Fruit fly (Drosophila melanogaster): Measurements from ENCODE around the gene Jasper.

The Jasper gene

dm6 chr3R:30058057-30058868 lies 5.9 kb downstream of the Jasper start, which contains the start of gene sima (continued):
- TF ChIP-seq slou (GFP tag; optimal IDR thresholded peaks at IDR 0.05) (no peak), Antp (GFP tag; optimal IDR thresholded peaks at IDR 0.05) (no peak), CG4328 (GFP tag; optimal IDR thresholded peaks at IDR 0.05) (no peak), ase (GFP tag; IDR thresholded peaks at IDR 0.05) (no peak), NC2α (GFP tag; optimal IDR thresholded peaks at IDR 0.05) (no peak), zen2 (GFP tag; IDR thresholded peaks at IDR 0.05; ENCODE audit: partially characterized antibody) (no peak), CG17361 (GFP tag; IDR thresholded peaks at IDR 0.05) (peak; percentile 24; the same call in 1 of the 3 replicates), gcm (GFP tag; optimal IDR thresholded peaks at IDR 0.05) (no peak), zf30C (GFP tag; optimal IDR thresholded peaks at IDR 0.05) (no peak), pros (GFP tag; optimal IDR thresholded peaks at IDR 0.05) (no peak), lmd (GFP tag; IDR thresholded peaks at IDR 0.05) (peak; percentile 31; the same call in 1 of the 2 replicates), ken (GFP tag; IDR thresholded peaks at IDR 0.05) (no peak), CG8281 (tag; optimal IDR thresholded peaks at IDR 0.05) (no peak), CG15696 (tag; optimal IDR thresholded peaks at IDR 0.05) (no peak), CG5245 (GFP tag; optimal IDR thresholded peaks at IDR 0.05) (no peak), fd3F (GFP tag; optimal IDR thresholded peaks at IDR 0.05) (no peak), CG15601 (tag; optimal IDR thresholded peaks at IDR 0.05) (peak; percentile 40), ap (GFP tag; IDR thresholded peaks at IDR 0.05) (no peak), sima (GFP tag; optimal IDR thresholded peaks at IDR 0.05) (no peak), CG1603 (tag; optimal IDR thresholded peaks at IDR 0.05) (peak; percentile 71), dimm (GFP tag; IDR thresholded peaks at IDR 0.05) (no peak), CG8944 (GFP tag; optimal IDR thresholded peaks at IDR 0.05) (peak; percentile 4), ERR (GFP tag; optimal IDR thresholded peaks at IDR 0.05) (peak; percentile 34), Opbp (GFP tag; IDR thresholded peaks at IDR 0.05; ENCODE audit: partially characterized antibody) (no peak), CG7271 (tag; optimal IDR thresholded peaks at IDR 0.05) (peak; percentile 14), sc (optimal IDR thresholded peaks at IDR 0.05) (no peak), sc (GFP tag; optimal IDR thresholded peaks at IDR 0.05) (no peak), CG5953 (GFP tag; IDR thresholded peaks at IDR 0.05) (no peak), ind (GFP tag; optimal IDR thresholded peaks at IDR 0.05) (peak; percentile 17), CG1529 (GFP tag; optimal IDR thresholded peaks at IDR 0.05) (no peak), ATbp (GFP tag; optimal IDR thresholded peaks at IDR 0.05) (no peak), ash1 (GFP tag; optimal IDR thresholded peaks at IDR 0.05) (no peak), fd64A (GFP tag; optimal IDR thresholded peaks at IDR 0.05) (no peak), Dfd (GFP tag; optimal IDR thresholded peaks at IDR 0.05) (no peak), kah (GFP tag; optimal IDR thresholded peaks at IDR 0.05) (no peak), Nf-YA (GFP tag; IDR thresholded peaks at IDR 0.05) (no peak), CG12299 (tag; optimal IDR thresholded peaks at IDR 0.05) (no peak), nom (GFP tag; optimal IDR thresholded peaks at IDR 0.05) (peak; percentile 63), row (GFP tag; IDR thresholded peaks at IDR 0.05) (peak; percentile 80), CG1024 (GFP tag; IDR thresholded peaks at IDR 0.05) (no peak), sna (GFP tag; IDR thresholded peaks at IDR 0.05; ENCODE audit: partially characterized antibody) (no peak), CG7372 (GFP tag; IDR thresholded peaks at IDR 0.05) (no peak), Hmr (GFP tag; optimal IDR thresholded peaks at IDR 0.05) (peak; percentile 39), her (GFP tag; optimal IDR thresholded peaks at IDR 0.05) (peak; percentile 26), CG12391 (tag; optimal IDR thresholded peaks at IDR 0.05) (peak; percentile 38), CG4820 (GFP tag; optimal IDR thresholded peaks at IDR 0.05) (peak; percentile 8), gsb (GFP tag; IDR thresholded peaks at IDR 0.05) (no peak), Atf6 (GFP tag; IDR thresholded peaks at IDR 0.05) (no peak), hkb (optimal IDR thresholded peaks at IDR 0.05) (no peak), hkb (GFP tag; IDR thresholded peaks at IDR 0.05) (no peak)
